Fruit fly (Drosophila melanogaster): Measurements from ENCODE around the gene Elovl7.

Elovl7 gene

DNA sequence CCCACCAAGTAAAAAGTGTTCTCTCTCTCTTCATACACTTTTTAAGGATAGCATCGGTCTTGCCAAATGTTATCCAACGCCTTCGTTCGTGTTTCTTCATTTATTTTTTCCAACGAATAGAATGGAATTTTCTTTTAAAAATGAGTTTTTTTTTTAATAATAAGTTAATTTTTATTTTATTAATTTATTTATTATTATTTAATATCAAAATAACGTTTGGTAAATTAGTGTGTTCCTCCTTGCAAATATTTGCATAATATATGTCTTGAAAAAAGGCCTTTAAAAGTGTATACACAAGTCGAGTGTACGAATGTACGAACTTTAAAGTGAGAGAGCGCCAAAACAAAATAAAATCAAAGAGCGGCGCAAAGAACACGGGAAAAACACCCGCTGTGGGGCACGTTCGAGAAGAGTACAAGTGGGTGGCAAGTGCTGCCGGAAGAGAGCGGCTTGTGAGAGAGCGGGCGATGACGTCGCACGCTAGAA, 31.6 kb upstream of the Elovl7 start (continued):
- TF ChIP-seq CG4707 (GFP tag; optimal IDR thresholded peaks at IDR 0.05) (no peak), CG7357 (GFP tag; IDR thresholded peaks at IDR 0.05) (no peak), pan (optimal IDR thresholded peaks at IDR 0.05) (no peak), pan (GFP tag; optimal IDR thresholded peaks at IDR 0.05 in 1 of 2, IDR thresholded peaks at IDR 0.05 in 1 of 2) (peak in 1 of 2 experiments; percentile 75), pnt (GFP tag; optimal IDR thresholded peaks at IDR 0.05) (peak; percentile 12), CG32772 (GFP tag; IDR thresholded peaks at IDR 0.05) (peak; percentile 56; the same call in 1 of the 2 replicates), vnd (GFP tag; IDR thresholded peaks at IDR 0.05; ENCODE audit: partially characterized antibody) (no peak), Meics (GFP tag; optimal IDR thresholded peaks at IDR 0.05) (peak; percentile 91), lilli (GFP tag; optimal IDR thresholded peaks at IDR 0.05) (peak; percentile 68), dan (GFP tag; IDR thresholded peaks at IDR 0.05) (no peak), CG15601 (tag; optimal IDR thresholded peaks at IDR 0.05) (peak; percentile 92), hb (GFP tag; IDR thresholded peaks at IDR 0.05; ENCODE audit: partially characterized antibody) (no peak), CHES-1-like (GFP tag; optimal IDR thresholded peaks at IDR 0.05) (no peak), pho (GFP tag; optimal IDR thresholded peaks at IDR 0.05) (peak; percentile 47), CG18476 (GFP tag; optimal IDR thresholded peaks at IDR 0.05) (peak; percentile 64), gce (GFP tag; IDR thresholded peaks at IDR 0.05) (0 out of 3 replicates have a peak, but pooled peaks have one; percentile 39), CG11247 (GFP tag; IDR thresholded peaks at IDR 0.05) (peak; percentile 48; the same call in 1 of the 2 replicates), phol (tag; optimal IDR thresholded peaks at IDR 0.05) (peak; percentile 87), disco-r (GFP tag; optimal IDR thresholded peaks at IDR 0.05) (no peak), slp2 (GFP tag; optimal IDR thresholded peaks at IDR 0.05) (no peak), sob (GFP tag; IDR thresholded peaks at IDR 0.05) (peak; percentile 70), trh (GFP tag; optimal IDR thresholded peaks at IDR 0.05) (peak; percentile 43), CG17912 (GFP tag; optimal IDR thresholded peaks at IDR 0.05) (peak; percentile 35), mirr (GFP tag; optimal IDR thresholded peaks at IDR 0.05) (no peak), dmrt99B (tag; optimal IDR thresholded peaks at IDR 0.05) (peak; percentile 92), chn (GFP tag; optimal IDR thresholded peaks at IDR 0.05) (peak; percentile 31), CG10431 (GFP tag; optimal IDR thresholded peaks at IDR 0.05) (peak; percentile 85), bigmax (GFP tag; optimal IDR thresholded peaks at IDR 0.05) (no peak), CG13287 (GFP tag; IDR thresholded peaks at IDR 0.05; ENCODE audit: partially characterized antibody) (no peak; the same call in 1 of the 2 replicates), gfzf (GFP tag; optimal IDR thresholded peaks at IDR 0.05) (no peak), CG14014 (GFP tag; IDR thresholded peaks at IDR 0.05) (peak; percentile 79), CG12659 (GFP tag; optimal IDR thresholded peaks at IDR 0.05) (peak; percentile 94), cad (GFP tag; optimal IDR thresholded peaks at IDR 0.05) (no peak), bcd (GFP tag; optimal IDR thresholded peaks at IDR 0.05) (peak; percentile 81), zf30C (GFP tag; optimal IDR thresholded peaks at IDR 0.05) (no peak), Hsf (GFP tag; optimal IDR thresholded peaks at IDR 0.05) (peak; percentile 48), CG31388 (GFP tag; optimal IDR thresholded peaks at IDR 0.05) (no peak), CG8281 (tag; optimal IDR thresholded peaks at IDR 0.05) (peak; percentile 68), stwl (tag; optimal IDR thresholded peaks at IDR 0.05) (no peak), CG8089 (GFP tag; optimal IDR thresholded peaks at IDR 0.05) (no peak), Nf-YC (tag; optimal IDR thresholded peaks at IDR 0.05) (peak; percentile 74), CG5245 (GFP tag; optimal IDR thresholded peaks at IDR 0.05) (peak; percentile 52), Oli (tag; optimal IDR thresholded peaks at IDR 0.05) (peak; percentile 92), Hand (GFP tag; optimal IDR thresholded peaks at IDR 0.05) (peak; percentile 91), onecut (GFP tag; IDR thresholded peaks at IDR 0.05) (peak; percentile 21; the same call in 1 of the 2 replicates), CG6854 (GFP tag; optimal IDR thresholded peaks at IDR 0.05) (peak; percentile 80), bab2 (GFP tag; optimal IDR thresholded peaks at IDR 0.05) (peak; percentile 6), HLHmδ (GFP tag; optimal IDR thresholded peaks at IDR 0.05) (no peak), CG3847 (GFP tag; IDR thresholded peaks at IDR 0.05) (peak; percentile 82), Xbp1 (GFP tag; optimal IDR thresholded peaks at IDR 0.05) (peak; percentile 86)

All from whole organism, embryonic.